Worm (Caenorhabditis elegans): Measurements from ENCODE around the gene DH11.2.

DH11.2 gene

DNA sequence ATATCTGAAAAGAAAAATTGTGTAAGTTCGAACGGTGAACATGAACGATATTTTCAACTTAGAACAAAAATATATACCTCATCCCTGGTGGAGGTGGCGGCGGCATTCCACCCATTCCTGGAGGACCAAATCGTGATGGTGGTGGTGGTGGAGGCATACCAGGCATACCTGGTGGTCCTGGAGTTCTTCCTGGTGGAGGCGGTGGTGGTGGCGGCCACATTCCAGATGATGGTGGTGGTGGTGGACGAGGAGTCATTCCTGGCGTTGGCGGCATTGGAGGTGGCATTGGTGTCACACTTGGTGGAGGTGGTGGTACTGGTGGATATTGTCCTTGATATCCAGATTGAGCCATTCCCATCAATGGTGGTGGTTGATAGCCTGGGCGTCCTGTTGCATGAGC, 22.0 kb downstream of the DH11.2 start:
- no peak for TF ChIP-seq nfya-2 (GFP tag; IDR thresholded peaks at IDR 0.05)
- peak; percentile 74 for TF ChIP-seq zfh-2 (GFP tag; conservative IDR thresholded peaks at IDR 0.05)
- no peak for TF ChIP-seq repo-1 (tag; optimal IDR thresholded peaks at IDR 0.05)
- no peak for TF ChIP-seq F55B11.4 (tag; optimal IDR thresholded peaks at IDR 0.05; ENCODE audit: borderline replicate concordance, insufficient read depth)
- TF ChIP-seq ztf-25 (GFP tag; IDR thresholded peaks at IDR 0.05) = no peak
- no peak for TF ChIP-seq bed-2 (GFP tag; IDR thresholded peaks at IDR 0.05)
- no peak for TF ChIP-seq hlh-12 (tag; optimal IDR thresholded peaks at IDR 0.05)
- no peak for TF ChIP-seq madf-10 (tag; optimal IDR thresholded peaks at IDR 0.05)
- no peak for TF ChIP-seq attf-6 (GFP tag; IDR thresholded peaks at IDR 0.05)
- no peak for TF ChIP-seq mes-4 (tag; optimal IDR thresholded peaks at IDR 0.05)
- TF ChIP-seq B0035.1 (tag; optimal IDR thresholded peaks at IDR 0.05) = no peak
- TF ChIP-seq ztf-6 (GFP tag; IDR thresholded peaks at IDR 0.05) = no peak
- peak; percentile 7; the same call in 1 of the 2 replicates for TF ChIP-seq egrh-3 (GFP tag; IDR thresholded peaks at IDR 0.05)
- no peak for TF ChIP-seq C06A6.2 (GFP tag; conservative IDR thresholded peaks at IDR 0.05)
- no peak for TF ChIP-seq hsf-1 (GFP tag; IDR thresholded peaks at IDR 0.05)
- TF ChIP-seq madf-3 (GFP tag; IDR thresholded peaks at IDR 0.05) = no peak
- no peak for TF ChIP-seq hrde-1 (tag; optimal IDR thresholded peaks at IDR 0.05; ENCODE audit: borderline replicate concordance)
- peak; percentile 7 for TF ChIP-seq zim-3 (tag; optimal IDR thresholded peaks at IDR 0.05)
- TF ChIP-seq sdz-38 (tag; optimal IDR thresholded peaks at IDR 0.05) = no peak
- TF ChIP-seq sea-2 (GFP tag; IDR thresholded peaks at IDR 0.05) = no peak

DNA sequence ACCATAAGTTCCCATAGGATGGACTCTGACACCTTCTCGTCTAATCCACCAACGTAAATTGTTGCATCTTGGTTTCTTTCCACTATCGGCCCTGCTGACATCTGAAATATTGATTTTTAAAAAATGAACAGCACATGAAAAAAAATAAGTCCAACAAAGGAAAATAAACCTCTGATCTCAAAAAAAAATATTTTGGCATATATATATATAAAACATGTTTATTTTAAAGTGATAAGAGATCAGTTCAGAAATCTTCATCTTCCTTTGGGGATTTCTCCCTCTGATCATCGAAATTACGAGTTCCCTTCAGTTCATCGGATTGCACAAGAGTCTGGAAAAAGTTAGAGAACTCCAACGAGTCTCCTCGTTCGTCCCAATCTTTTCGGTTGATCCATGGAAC, 23.1 kb downstream of the DH11.2 start, which contains the start of gene sap-49:
Gene sap-49, minus strand, starts transcription at position 101 of the 400 bp plus-strand sequence.
- no peak for TF ChIP-seq ccch-3 (GFP tag; optimal IDR thresholded peaks at IDR 0.05)
- no peak for TF ChIP-seq pha-4 (tag; optimal IDR thresholded peaks at IDR 0.05)
- TF ChIP-seq snpc-1.3 (tag; optimal IDR thresholded peaks at IDR 0.05; ENCODE audit: insufficient read depth) = no peak
- no peak for TF ChIP-seq D2030.7 (GFP tag; IDR thresholded peaks at IDR 0.05)
- no peak for TF ChIP-seq nfya-1 (tag; optimal IDR thresholded peaks at IDR 0.05; ENCODE audit: borderline replicate concordance, insufficient read depth)
- no peak for TF ChIP-seq dox-1 (GFP tag; IDR thresholded peaks at IDR 0.05)
- TF ChIP-seq dpff-1 (tag; optimal IDR thresholded peaks at IDR 0.05) = no peak
- no peak for TF ChIP-seq fkh-3 (tag; optimal IDR thresholded peaks at IDR 0.05)
- TF ChIP-seq hmg-20 (GFP tag; IDR thresholded peaks at IDR 0.05) = no peak
- no peak for TF ChIP-seq nhr-80 (tag; optimal IDR thresholded peaks at IDR 0.05)
- TF ChIP-seq aptf-2 (GFP tag; conservative IDR thresholded peaks at IDR 0.05) = no peak

DNA sequence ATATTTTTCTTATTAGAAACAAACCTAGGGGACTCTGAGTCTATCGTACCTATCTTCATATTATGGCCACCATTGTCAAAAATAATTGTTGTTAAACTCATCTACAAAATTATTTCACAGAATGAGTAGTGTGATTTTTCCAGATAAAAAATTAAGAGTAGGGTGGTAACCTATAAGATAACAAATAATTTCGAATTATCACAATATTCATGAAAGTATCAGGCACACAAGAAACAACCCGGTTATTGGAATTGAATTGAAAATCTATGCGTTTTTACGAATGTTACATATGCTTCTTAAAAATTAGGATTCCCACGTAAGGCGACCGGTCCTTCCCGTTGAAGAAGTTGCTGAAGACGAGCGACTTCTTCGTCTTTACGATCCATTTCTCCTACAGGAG, 24.6 kb downstream of the DH11.2 start, which contains the start of gene arp-6:
Gene arp-6, minus strand, starts transcription at position 101 of the 400 bp plus-strand sequence.
- TF ChIP-seq snpc-4 (GFP tag; optimal IDR thresholded peaks at IDR 0.05) (no peak), snpc-4 (tag; optimal IDR thresholded peaks at IDR 0.05) (no peak), K11D2.4 (GFP tag; IDR thresholded peaks at IDR 0.05) (no peak), F57C9.4 (tag; optimal IDR thresholded peaks at IDR 0.05) (no peak), zim-3 (tag; optimal IDR thresholded peaks at IDR 0.05) (no peak), nfyb-1 (GFP tag; IDR thresholded peaks at IDR 0.05) (no peak), dpff-1 (tag; optimal IDR thresholded peaks at IDR 0.05) (no peak), B0019.2 (GFP tag; conservative IDR thresholded peaks at IDR 0.05) (no peak), Y53F4B.3 (GFP tag; IDR thresholded peaks at IDR 0.05) (no peak), mel-28 (tag; optimal IDR thresholded peaks at IDR 0.05; ENCODE audit: borderline replicate concordance) (no peak), lin-26 (GFP tag; IDR thresholded peaks at IDR 0.05) (no peak), Y53G8AR.9 (GFP tag; conservative IDR thresholded peaks at IDR 0.05) (no peak), ama-1 (optimal IDR thresholded peaks at IDR 0.05) (no peak), ama-1 (GFP tag; optimal IDR thresholded peaks at IDR 0.05) (no peak)
